Fruit fly (Drosophila melanogaster) whole organism, embryonic: ENCODE data around the gene orion.
A peak's percentile ranks its signal among the peaks of the same experiment; 100 is the strongest.

Experiments
- CG10959 ChIP-seq: fragments of 200-800 bp; sonication (Bioruptor generic); IDR thresholded peaks from 2 replicates; pipeline ENCODE4 v1.3.6; 2022; ENCODE audit warnings: missing biosample characterization, missing genetic modification characterization
- CG11504 ChIP-seq: fragments of 200-800 bp; sonication (Bioruptor generic); optimal IDR thresholded peaks from 3 replicates; lab custom pipeline; 2019; ENCODE audit warnings: missing biosample characterization, mild to moderate bottlenecking, missing genetic modification characterization, moderate library complexity
- CG11723 ChIP-seq: fragments of 200-800 bp; sonication (Bioruptor generic); optimal IDR thresholded peaks from 2 replicates; lab custom pipeline; 2017; ENCODE audit warnings: missing biosample characterization, mild to moderate bottlenecking, missing genetic modification characterization
- CG12744 ChIP-seq: fragments of 200-800 bp; sonication (Bioruptor generic); optimal IDR thresholded peaks from 2 replicates; lab custom pipeline; 2016; ENCODE audit warnings: missing biosample characterization, missing genetic modification characterization
- CG13624 ChIP-seq: fragments of 200-800 bp; sonication (Bioruptor generic); optimal IDR thresholded peaks from 2 replicates; lab custom pipeline; 2016; ENCODE audit warnings: missing biosample characterization, missing genetic modification characterization
- CG15479 ChIP-seq: fragments of 200-800 bp; sonication (Bioruptor generic); optimal IDR thresholded peaks from 3 replicates; lab custom pipeline; 2019; ENCODE audit warnings: missing biosample characterization, mild to moderate bottlenecking, missing genetic modification characterization, moderate library complexity
- CG1832 ChIP-seq: fragments of 200-800 bp; sonication (Bioruptor generic); optimal IDR thresholded peaks from 2 replicates; lab custom pipeline; 2017; ENCODE audit warnings: missing biosample characterization, mild to moderate bottlenecking, missing genetic modification characterization, inconsistent platforms
- CG18619 ChIP-seq: fragments of 200-800 bp; sonication (Bioruptor generic); optimal IDR thresholded peaks from 3 replicates; lab custom pipeline; 2017; ENCODE audit warnings: missing biosample characterization, mild to moderate bottlenecking, missing genetic modification characterization
- CG3065 ChIP-seq: fragments of 200-800 bp; sonication (Bioruptor generic); optimal IDR thresholded peaks from 2 replicates; lab custom pipeline; 2016; ENCODE audit warnings: missing biosample characterization, missing genetic modification characterization
- CG3281 ChIP-seq: fragments of 200-800 bp; sonication (Bioruptor generic); optimal IDR thresholded peaks from 3 replicates; lab custom pipeline; 2017; ENCODE audit warnings: missing biosample characterization, mild to moderate bottlenecking, missing genetic modification characterization
- CG33213 ChIP-seq: fragments of 200-800 bp; sonication (Bioruptor generic); optimal IDR thresholded peaks from 3 replicates; lab custom pipeline; 2016; ENCODE audit warnings: missing biosample characterization, missing genetic modification characterization
- CG34224 ChIP-seq: fragments of 200-800 bp; sonication (Bioruptor generic); IDR thresholded peaks from 3 replicates; pipeline ENCODE4 v1.3.6; 2022; ENCODE audit warnings: missing biosample characterization, missing genetic modification characterization; ENCODE audit not compliant: partially characterized antibody
- CG42726 ChIP-seq: fragments of 200-800 bp; sonication (Bioruptor generic); IDR thresholded peaks from 2 replicates; pipeline ENCODE4 v1.3.6; 2022; ENCODE audit warnings: missing biosample characterization, missing genetic modification characterization; ENCODE audit not compliant: partially characterized antibody
- CG6791 ChIP-seq: fragments of 200-800 bp; sonication (Bioruptor generic); IDR thresholded peaks from 3 replicates; pipeline ENCODE4 v1.3.6; 2022; ENCODE audit warnings: missing biosample characterization, missing genetic modification characterization; ENCODE audit not compliant: partially characterized antibody
- CG7786 ChIP-seq: fragments of 200-800 bp; sonication (Bioruptor generic); optimal IDR thresholded peaks from 2 replicates; lab custom pipeline; 2016; ENCODE audit warnings: missing biosample characterization, missing genetic modification characterization
- CG8290 ChIP-seq, 3 experiments: fragments of 200-800 bp; sonication (Bioruptor generic); optimal IDR thresholded peaks; 2 replicates each; lab custom pipeline; 2016 to 2019; ENCODE audit warnings: missing biosample characterization in 3 of 3, missing genetic modification characterization in 3 of 3, mild to moderate bottlenecking in 2 of 3, moderate library complexity in 1 of 3
- CG9817 ChIP-seq: fragments of 200-800 bp; sonication (Bioruptor generic); optimal IDR thresholded peaks from 2 replicates; lab custom pipeline; 2018; ENCODE audit warnings: missing biosample characterization, mild to moderate bottlenecking, missing genetic modification characterization, moderate library complexity
- CHES-1-like ChIP-seq: fragments of 200-800 bp; sonication (Bioruptor generic); optimal IDR thresholded peaks from 2 replicates; lab custom pipeline; 2016; ENCODE audit warnings: missing biosample characterization, missing genetic modification characterization
- Camta ChIP-seq: fragments of 200-800 bp; sonication (Bioruptor generic); optimal IDR thresholded peaks from 2 replicates; lab custom pipeline; 2016; ENCODE audit warnings: missing biosample characterization, missing genetic modification characterization
- Chrac-16 ChIP-seq: fragments of 200-800 bp; sonication (Bioruptor generic); optimal IDR thresholded peaks from 3 replicates; lab custom pipeline; 2016; ENCODE audit warnings: missing biosample characterization, missing genetic modification characterization
- D ChIP-seq, 2 experiments: fragments of 200-800 bp in 1 of 2; fragments of >200 bp in 1 of 2; sonication (Bioruptor generic) in 1 of 2; optimal IDR thresholded peaks; 2 replicates in 1 of 2; 3 replicates in 1 of 2; lab custom pipeline; 2017; ENCODE audit warnings: mild to moderate bottlenecking in 1 of 2, missing biosample characterization in 1 of 2, missing genetic modification characterization in 1 of 2, missing genetic modification reagents in 1 of 2
- Doc2 ChIP-seq: fragments of 200-800 bp; sonication (Bioruptor generic); IDR thresholded peaks from 2 replicates; pipeline ENCODE4 v1.3.6; 2022; ENCODE audit warnings: missing biosample characterization, missing genetic modification characterization
- Dref ChIP-seq: fragments of 200-800 bp; sonication (Bioruptor generic); IDR thresholded peaks from 2 replicates; pipeline ENCODE4 v1.3.6; 2022; ENCODE audit warnings: missing biosample characterization, missing genetic modification characterization
- HLH3B ChIP-seq: fragments of 200-800 bp; sonication (Bioruptor generic); IDR thresholded peaks from 2 replicates; pipeline ENCODE4 v1.3.6; 2022; ENCODE audit warnings: missing biosample characterization, missing genetic modification characterization
- HmgD ChIP-seq: fragments of 200-800 bp; sonication (Bioruptor generic); optimal IDR thresholded peaks from 3 replicates; lab custom pipeline; 2016; ENCODE audit warnings: missing biosample characterization, missing genetic modification characterization
- HmgZ ChIP-seq: fragments of 200-800 bp; sonication (Bioruptor generic); optimal IDR thresholded peaks from 2 replicates; lab custom pipeline; 2018; ENCODE audit warnings: missing biosample characterization, mild to moderate bottlenecking, missing genetic modification characterization
- MBD-R2 ChIP-seq: fragments of 200-800 bp; sonication (Bioruptor generic); IDR thresholded peaks from 2 replicates; pipeline ENCODE4 v1.3.6; 2022; ENCODE audit warnings: missing biosample characterization, missing genetic modification characterization
- Mad ChIP-seq: fragments of 200-800 bp; sonication (Bioruptor generic); optimal IDR thresholded peaks from 2 replicates; lab custom pipeline; 2016; ENCODE audit warnings: missing biosample characterization, missing genetic modification characterization
- Myb ChIP-seq: fragments of 200-800 bp; sonication (Bioruptor generic); optimal IDR thresholded peaks from 2 replicates; lab custom pipeline; 2016; ENCODE audit warnings: missing biosample characterization, missing genetic modification characterization
- Ptx1 ChIP-seq: fragments of 200-800 bp; sonication (Bioruptor generic); IDR thresholded peaks from 2 replicates; pipeline ENCODE4 v1.3.6; 2022; ENCODE audit warnings: missing biosample characterization, missing genetic modification characterization
- Rfx ChIP-seq: fragments of 200-800 bp; sonication (Bioruptor generic); IDR thresholded peaks from 2 replicates; pipeline ENCODE4 v1.3.6; 2022; ENCODE audit warnings: missing biosample characterization, missing genetic modification characterization
- az2 ChIP-seq: fragments of 200-800 bp; sonication (Bioruptor generic); optimal IDR thresholded peaks from 3 replicates; lab custom pipeline; 2016; ENCODE audit warnings: missing biosample characterization, missing genetic modification characterization
- cad ChIP-seq: fragments of >200 bp; optimal IDR thresholded peaks from 2 replicates; lab custom pipeline; 2017; ENCODE audit warnings: missing biosample characterization, missing genetic modification characterization
- crol ChIP-seq: fragments of 200-800 bp; sonication (Bioruptor generic); IDR thresholded peaks from 2 replicates; pipeline ENCODE4 v1.3.6; 2022; ENCODE audit warnings: missing biosample characterization, missing genetic modification characterization
- crp ChIP-seq, 2 experiments: fragments of 200-800 bp; sonication (Bioruptor generic); optimal IDR thresholded peaks; 2 replicates in 1 of 2; 3 replicates in 1 of 2; lab custom pipeline; 2017; ENCODE audit warnings: missing biosample characterization in 2 of 2, missing genetic modification characterization in 2 of 2, mild to moderate bottlenecking in 1 of 2, moderate library complexity in 1 of 2
- dmrt99B ChIP-seq: fragments of 200-800 bp; sonication (Bioruptor generic); optimal IDR thresholded peaks from 2 replicates; lab custom pipeline; 2018; ENCODE audit warnings: missing biosample characterization, mild to moderate bottlenecking, missing genetic modification characterization, moderate library complexity
- fd96Cb ChIP-seq: fragments of 200-800 bp; sonication (Bioruptor generic); optimal IDR thresholded peaks from 2 replicates; lab custom pipeline; 2018; ENCODE audit warnings: missing biosample characterization, mild to moderate bottlenecking, missing genetic modification characterization, moderate library complexity
- kah ChIP-seq: fragments of 200-800 bp; sonication (Bioruptor generic); optimal IDR thresholded peaks from 2 replicates; lab custom pipeline; 2018; ENCODE audit warnings: missing biosample characterization, mild to moderate bottlenecking, missing genetic modification characterization
- lilli ChIP-seq: fragments of 200-800 bp; sonication (Bioruptor generic); optimal IDR thresholded peaks from 3 replicates; lab custom pipeline; 2016; ENCODE audit warnings: missing biosample characterization, missing genetic modification characterization
- lov ChIP-seq, 2 experiments: fragments of 200-800 bp in 1 of 2; fragments of >200 bp in 1 of 2; sonication (Bioruptor generic) in 1 of 2; IDR thresholded peaks in 1 of 2; optimal IDR thresholded peaks in 1 of 2; 2 replicates in 1 of 2; 3 replicates in 1 of 2; pipeline versions ENCODE4 v1.3.6 to Lab custom; 2017 to 2022; ENCODE audit warnings: missing biosample characterization in 1 of 2, missing genetic modification characterization in 1 of 2
- maf-S ChIP-seq: fragments of 200-800 bp; sonication (Bioruptor generic); optimal IDR thresholded peaks from 2 replicates; lab custom pipeline; 2016; ENCODE audit warnings: missing biosample characterization, missing genetic modification characterization
- otp ChIP-seq: fragments of 200-800 bp; sonication (Bioruptor generic); IDR thresholded peaks from 3 replicates; pipeline ENCODE4, ENCODE4 v1.3.6; 2022; ENCODE audit warnings: missing biosample characterization, missing genetic modification characterization
- sna ChIP-seq: fragments of 200-800 bp; sonication (Bioruptor generic); IDR thresholded peaks from 2 replicates; pipeline ENCODE4 v1.3.6; 2022; ENCODE audit warnings: missing biosample characterization, missing genetic modification characterization; ENCODE audit not compliant: partially characterized antibody
- ttk ChIP-seq: fragments of 200-800 bp; sonication (Bioruptor generic); IDR thresholded peaks from 2 replicates; pipeline ENCODE4 v2.1.2; 2022; ENCODE audit warnings: missing biosample characterization, missing genetic modification characterization
- z ChIP-seq: fragments of 200-800 bp; sonication (Bioruptor generic); IDR thresholded peaks from 3 replicates; pipeline ENCODE4 v1.3.6; 2022; ENCODE audit warnings: missing biosample characterization, missing genetic modification characterization
- zen2 ChIP-seq: fragments of 200-800 bp; sonication (Bioruptor generic); IDR thresholded peaks from 3 replicates; pipeline ENCODE4 v1.3.6; 2022; ENCODE audit warnings: missing biosample characterization, missing genetic modification characterization; ENCODE audit not compliant: partially characterized antibody

Gene orion

dm6 chrX:7908239-7909068 is 38.3 kb downstream of the orion start, which contains the start of the genes dpr14 and spidey (continued):
- TF ChIP-seq CG8290 (GFP tag; optimal IDR thresholded peaks at IDR 0.05; lab: Kevin White, UChicago), result peak; percentile 29
- TF ChIP-seq CG8290 (tag; optimal IDR thresholded peaks at IDR 0.05; lab: Kevin White, UChicago), result peak; percentile 72 to 92
- peak; percentile 89 for TF ChIP-seq crol (GFP tag; lab: Robert Waterston, UW)
- peak; percentile 75 for TF ChIP-seq Myb (GFP tag; lab: Kevin White, UChicago)
- peak; percentile 69 for TF ChIP-seq kah (GFP tag; lab: Kevin White, UChicago)
- TF ChIP-seq CG42726, result no peak
- peak; percentile 81 for TF ChIP-seq Chrac-16 (GFP tag; lab: Kevin White, UChicago)
- peak; percentile 58 for TF ChIP-seq Dref (GFP tag; lab: Robert Waterston, UW)
- peak; percentile 35; the same call in 1 of the 2 replicates for TF ChIP-seq sna (GFP tag; lab: Robert Waterston, UW)
- peak; percentile 89 for TF ChIP-seq HLH3B
- peak; percentile 91 for TF ChIP-seq CG9817
- TF ChIP-seq ttk (GFP tag; lab: Robert Waterston, UW), result peak; percentile 90
- TF ChIP-seq otp (GFP tag; lab: Robert Waterston, UW), result peak; percentile 48; the same call in 1 of the 3 replicates
- TF ChIP-seq lov (optimal IDR thresholded peaks at IDR 0.05; lab: Kevin White, UChicago), result no peak
- 0 out of 3 replicates have a peak, but pooled peaks have one; percentile 68 for TF ChIP-seq lov (GFP tag; IDR thresholded peaks at IDR 0.05; lab: Robert Waterston, UW)
- peak; percentile 89 for TF ChIP-seq CG11504 (tag; lab: Kevin White, UChicago)
- no peak for TF ChIP-seq CG1832 (GFP tag; lab: Kevin White, UChicago)
- no peak for TF ChIP-seq z (GFP tag; lab: Robert Waterston, UW)
- peak; percentile 93 for TF ChIP-seq Ptx1
- peak; percentile 90 for TF ChIP-seq CG18619
- peak; percentile 86 for TF ChIP-seq maf-S (GFP tag; lab: Kevin White, UChicago)
- no peak; the same call in 1 of the 2 replicates for TF ChIP-seq Doc2
- TF ChIP-seq CG13624 (GFP tag; lab: Kevin White, UChicago), result peak; percentile 88
- peak; percentile 61 for TF ChIP-seq Mad (GFP tag; lab: Kevin White, UChicago)
- peak; percentile 56 for TF ChIP-seq CG3065
- TF ChIP-seq cad (GFP tag; lab: Kevin White, UChicago), result no peak
- TF ChIP-seq dmrt99B (tag; lab: Kevin White, UChicago), result peak; percentile 94
- TF ChIP-seq CG15479 (GFP tag; lab: Kevin White, UChicago), result peak; percentile 9
- TF ChIP-seq HmgZ (tag; lab: Kevin White, UChicago), result peak; percentile 96
- TF ChIP-seq CG10959 (GFP tag; lab: Robert Waterston, UW), result peak; percentile 64
- peak; percentile 52; the same call in 2 of the 3 replicates for TF ChIP-seq CG6791 (GFP tag; lab: Robert Waterston, UW)
- TF ChIP-seq lilli, result peak; percentile 92
- peak; percentile 94 for TF ChIP-seq Rfx (GFP tag; lab: Robert Waterston, UW)
- TF ChIP-seq CG11723 (GFP tag; lab: Kevin White, UChicago), result peak; percentile 80
- peak; percentile 83 for TF ChIP-seq Camta (GFP tag; lab: Kevin White, UChicago)
- TF ChIP-seq CHES-1-like, result peak; percentile 89
- peak; percentile 71 for TF ChIP-seq CG12744 (GFP tag; lab: Kevin White, UChicago)
- peak in 1 of 2 experiments; percentile 36 for TF ChIP-seq crp (GFP tag; optimal IDR thresholded peaks at IDR 0.05; lab: Kevin White, UChicago)
- no peak for TF ChIP-seq zen2 (GFP tag; lab: Robert Waterston, UW)
- peak; percentile 92 for TF ChIP-seq CG3281 (GFP tag; lab: Kevin White, UChicago)
- peak; percentile 86 for TF ChIP-seq az2
- TF ChIP-seq MBD-R2 (GFP tag; lab: Robert Waterston, UW), result peak; percentile 80; the same call in 1 of the 2 replicates
- TF ChIP-seq CG34224, result peak; percentile 46; the same call in 1 of the 3 replicates
- TF ChIP-seq HmgD (GFP tag; lab: Kevin White, UChicago), result peak; percentile 52
- TF ChIP-seq D (optimal IDR thresholded peaks at IDR 0.05; lab: Kevin White, UChicago), result no peak
- TF ChIP-seq D (GFP tag; optimal IDR thresholded peaks at IDR 0.05; lab: Kevin White, UChicago), result peak; percentile 86
- TF ChIP-seq fd96Cb, result peak; percentile 88
- TF ChIP-seq CG7786 (GFP tag; lab: Kevin White, UChicago), result peak; percentile 90
- peak; percentile 80 for TF ChIP-seq CG33213
